Fruit fly (Drosophila melanogaster) whole organism, embryonic: Measurements from ENCODE around the gene CG17224.
A peak's percentile ranks its signal among the peaks of the same experiment; 100 is the strongest.

ENCODE experiments used
- ATbp ChIP-seq: fragments of 200-800 bp; sonication (Bioruptor generic); optimal IDR thresholded peaks from 2 replicates; lab custom pipeline; 2017; ENCODE audit warnings: missing biosample characterization, mild to moderate bottlenecking, missing genetic modification characterization, missing genetic modification reagents
- Asciz ChIP-seq: fragments of 200-800 bp; sonication (Bioruptor generic); optimal IDR thresholded peaks from 2 replicates; lab custom pipeline; 2017; ENCODE audit warnings: missing biosample characterization, mild to moderate bottlenecking, missing genetic modification characterization, missing genetic modification reagents
- CG10274 ChIP-seq: fragments of 200-800 bp; sonication (Bioruptor generic); optimal IDR thresholded peaks from 3 replicates; lab custom pipeline; 2017; ENCODE audit warnings: missing biosample characterization, mild to moderate bottlenecking, missing genetic modification characterization
- CG11085 ChIP-seq: fragments of 200-800 bp; sonication (Bioruptor generic); IDR thresholded peaks from 2 replicates; pipeline ENCODE4 v1.3.6; 2022; ENCODE audit warnings: missing biosample characterization, missing genetic modification characterization
- CG11695 ChIP-seq: fragments of 200-800 bp; sonication (Bioruptor generic); IDR thresholded peaks from 3 replicates; pipeline ENCODE4 v1.3.6; 2022; ENCODE audit warnings: missing biosample characterization, missing genetic modification characterization
- CG12155 ChIP-seq: fragments of 200-800 bp; sonication (Bioruptor generic); optimal IDR thresholded peaks from 3 replicates; lab custom pipeline; 2016; ENCODE audit warnings: missing biosample characterization, missing genetic modification characterization
- CG13424 ChIP-seq: fragments of 200-800 bp; sonication (Bioruptor generic); optimal IDR thresholded peaks from 2 replicates; lab custom pipeline; 2019; ENCODE audit warnings: missing biosample characterization, mild to moderate bottlenecking, missing genetic modification characterization, moderate library complexity
- CG14050 ChIP-seq: fragments of 200-800 bp; sonication (Bioruptor generic); IDR thresholded peaks from 3 replicates; pipeline ENCODE4 v1.3.6; 2022; ENCODE audit warnings: missing biosample characterization, missing genetic modification characterization
- CG15514 ChIP-seq: fragments of 200-800 bp; sonication (Bioruptor generic); optimal IDR thresholded peaks from 3 replicates; lab custom pipeline; 2017; ENCODE audit warnings: missing biosample characterization, missing genetic modification characterization, mild to moderate bottlenecking, moderate library complexity, missing genetic modification reagents
- CG15696 ChIP-seq: fragments of 200-800 bp; sonication (Bioruptor generic); optimal IDR thresholded peaks from 2 replicates; lab custom pipeline; 2019; ENCODE audit warnings: missing biosample characterization, mild to moderate bottlenecking, missing genetic modification characterization, moderate library complexity
- CG17328 ChIP-seq: fragments of 200-800 bp; sonication (Bioruptor generic); IDR thresholded peaks from 2 replicates; pipeline ENCODE4 v1.3.6; 2022; ENCODE audit warnings: missing biosample characterization, missing genetic modification characterization
- CG2116 ChIP-seq: fragments of 200-800 bp; sonication (Bioruptor generic); optimal IDR thresholded peaks from 3 replicates; lab custom pipeline; 2018; ENCODE audit warnings: missing biosample characterization, mild to moderate bottlenecking, missing genetic modification characterization
- CG31365 ChIP-seq: fragments of 200-800 bp; sonication (Bioruptor generic); optimal IDR thresholded peaks from 2 replicates; lab custom pipeline; 2018; ENCODE audit warnings: missing biosample characterization, mild to moderate bottlenecking, missing genetic modification characterization
- CG4282 ChIP-seq: fragments of 200-800 bp; sonication (Bioruptor generic); optimal IDR thresholded peaks from 2 replicates; lab custom pipeline; 2016; ENCODE audit warnings: missing biosample characterization, missing genetic modification characterization
- CG4617 ChIP-seq: fragments of 200-800 bp; sonication (Bioruptor generic); optimal IDR thresholded peaks from 3 replicates; lab custom pipeline; 2016; ENCODE audit warnings: missing biosample characterization, missing genetic modification characterization, borderline replicate concordance
- CG4854 ChIP-seq: fragments of 200-800 bp; sonication (Bioruptor generic); optimal IDR thresholded peaks from 2 replicates; lab custom pipeline; 2016; ENCODE audit warnings: missing biosample characterization, missing genetic modification characterization, inconsistent platforms
- CG6689 ChIP-seq: fragments of 200-800 bp; sonication (Bioruptor generic); IDR thresholded peaks from 2 replicates; pipeline ENCODE4 v1.3.6; 2022; ENCODE audit warnings: missing biosample characterization, missing genetic modification characterization
- CG7786 ChIP-seq: fragments of 200-800 bp; sonication (Bioruptor generic); optimal IDR thresholded peaks from 2 replicates; lab custom pipeline; 2016; ENCODE audit warnings: missing biosample characterization, missing genetic modification characterization
- CG8359 ChIP-seq: fragments of 200-800 bp; sonication (Bioruptor generic); optimal IDR thresholded peaks from 2 replicates; lab custom pipeline; 2017; ENCODE audit warnings: missing biosample characterization, mild to moderate bottlenecking, missing genetic modification characterization, borderline replicate concordance
- CG9609 ChIP-seq: fragments of 200-800 bp; sonication (Bioruptor generic); optimal IDR thresholded peaks from 3 replicates; lab custom pipeline; 2016; ENCODE audit warnings: missing biosample characterization, missing genetic modification characterization
- Deaf1 ChIP-seq: fragments of 200-800 bp; optimal IDR thresholded peaks from 3 replicates; lab custom pipeline; 2019; ENCODE audit warnings: missing biosample characterization, mild to moderate bottlenecking, missing genetic modification characterization, moderate library complexity
- E2f2 ChIP-seq: fragments of 200-800 bp; sonication (Bioruptor generic); IDR thresholded peaks from 2 replicates; pipeline ENCODE4 v1.3.6; 2022; ENCODE audit warnings: missing biosample characterization, missing genetic modification characterization
- Fer2 ChIP-seq: fragments of 200-800 bp; sonication (Bioruptor generic); optimal IDR thresholded peaks from 2 replicates; lab custom pipeline; 2018; ENCODE audit warnings: missing biosample characterization, mild to moderate bottlenecking, missing genetic modification characterization, moderate library complexity
- HLH54F ChIP-seq: fragments of 200-800 bp; sonication (Bioruptor generic); optimal IDR thresholded peaks from 3 replicates; lab custom pipeline; 2016; ENCODE audit warnings: missing biosample characterization, missing genetic modification characterization
- Hr78 ChIP-seq, 2 experiments: fragments of 200-800 bp in 1 of 2; fragments of >200 bp in 1 of 2; sonication (Bioruptor generic) in 1 of 2; optimal IDR thresholded peaks; 2 replicates each; lab custom pipeline; 2017 to 2019; ENCODE audit warnings: missing biosample characterization in 2 of 2, missing genetic modification characterization in 2 of 2, mild to moderate bottlenecking in 1 of 2, moderate library complexity in 1 of 2
- Lpt ChIP-seq: fragments of >200 bp; optimal IDR thresholded peaks from 2 replicates; lab custom pipeline; 2018; ENCODE audit warnings: missing biosample characterization, missing genetic modification characterization
- Med ChIP-seq: fragments of 200-800 bp; sonication (Bioruptor generic); peaks from one replicate; lab custom pipeline; 2016; ENCODE audit warnings: missing biosample characterization, missing genetic modification characterization, mild to moderate bottlenecking, inconsistent platforms, moderate library complexity
- Mes4 ChIP-seq: fragments of 200-800 bp; sonication (Bioruptor generic); optimal IDR thresholded peaks from 2 replicates; lab custom pipeline; 2016; ENCODE audit warnings: missing biosample characterization, missing genetic modification characterization
- NfI ChIP-seq: fragments of 200-800 bp; sonication (Bioruptor generic); optimal IDR thresholded peaks from 3 replicates; lab custom pipeline; 2018; ENCODE audit warnings: missing biosample characterization, mild to moderate bottlenecking, missing genetic modification characterization, moderate library complexity
- Sin3A ChIP-seq: fragments of >200 bp; optimal IDR thresholded peaks from 2 replicates; lab custom pipeline; 2018
- Sry-β ChIP-seq: fragments of 200-800 bp; sonication (Bioruptor generic); optimal IDR thresholded peaks from 2 replicates; lab custom pipeline; 2018; ENCODE audit warnings: missing biosample characterization, mild to moderate bottlenecking, missing genetic modification characterization, moderate library complexity
- Sry-δ ChIP-seq: fragments of 200-800 bp; sonication (Bioruptor generic); optimal IDR thresholded peaks from 2 replicates; lab custom pipeline; 2016; ENCODE audit warnings: missing biosample characterization, missing genetic modification characterization
- YL-1 ChIP-seq: fragments of 200-800 bp; sonication (Bioruptor generic); optimal IDR thresholded peaks from 3 replicates; lab custom pipeline; 2017; ENCODE audit warnings: missing biosample characterization, mild to moderate bottlenecking, missing genetic modification characterization
- abd-A ChIP-seq: fragments of 200-800 bp; sonication (Bioruptor generic); optimal IDR thresholded peaks from 3 replicates; lab custom pipeline; 2019; ENCODE audit warnings: missing biosample characterization, mild to moderate bottlenecking, missing genetic modification characterization, moderate library complexity
- ara ChIP-seq: fragments of 200-800 bp; sonication (Bioruptor generic); IDR thresholded peaks from 2 replicates; pipeline ENCODE4 v1.3.6; 2022; ENCODE audit warnings: missing biosample characterization, missing genetic modification characterization
- ato ChIP-seq: fragments of 200-800 bp; sonication (Bioruptor generic); IDR thresholded peaks from 2 replicates; pipeline ENCODE4 v1.3.6; 2022; ENCODE audit warnings: missing biosample characterization, missing genetic modification characterization; ENCODE audit not compliant: partially characterized antibody
- dan ChIP-seq: fragments of 200-800 bp; sonication (Bioruptor generic); IDR thresholded peaks from 2 replicates; pipeline ENCODE4 v1.3.6; 2022; ENCODE audit warnings: missing biosample characterization, missing genetic modification characterization
- en ChIP-seq: fragments of 200-800 bp; sonication (Bioruptor generic); optimal IDR thresholded peaks from 2 replicates; lab custom pipeline; 2016; ENCODE audit warnings: missing biosample characterization, missing genetic modification characterization
- gcm ChIP-seq: fragments of 200-800 bp; sonication (Bioruptor generic); optimal IDR thresholded peaks from 2 replicates; lab custom pipeline; 2019; ENCODE audit warnings: missing biosample characterization, mild to moderate bottlenecking, missing genetic modification characterization, moderate library complexity
- gfzf ChIP-seq: fragments of 200-800 bp; sonication (Bioruptor generic); optimal IDR thresholded peaks from 2 replicates; lab custom pipeline; 2016; ENCODE audit warnings: missing biosample characterization, mild to moderate bottlenecking, missing genetic modification characterization, moderate library complexity
- gt ChIP-seq: fragments of 200-800 bp; sonication (Bioruptor generic); IDR thresholded peaks from 2 replicates; pipeline ENCODE4 v1.3.6; 2022; ENCODE audit warnings: missing biosample characterization, missing genetic modification characterization
- nmo ChIP-seq: fragments of 200-800 bp; sonication (Bioruptor generic); optimal IDR thresholded peaks from 2 replicates; lab custom pipeline; 2018; ENCODE audit warnings: missing biosample characterization, mild to moderate bottlenecking, missing genetic modification characterization, moderate library complexity
- phol ChIP-seq: fragments of 200-800 bp; sonication (Bioruptor generic); optimal IDR thresholded peaks from 3 replicates; lab custom pipeline; 2018; ENCODE audit warnings: missing biosample characterization, mild to moderate bottlenecking, missing genetic modification characterization, moderate library complexity
- pita ChIP-seq: fragments of 200-800 bp; sonication (Bioruptor generic); optimal IDR thresholded peaks from 2 replicates; lab custom pipeline; 2017; ENCODE audit warnings: missing biosample characterization, mild to moderate bottlenecking, missing genetic modification characterization
- ranshi ChIP-seq: fragments of 200-800 bp; sonication (Bioruptor generic); IDR thresholded peaks from 2 replicates; pipeline ENCODE4 v1.3.6; 2022; ENCODE audit warnings: missing biosample characterization, missing genetic modification characterization
- schlank ChIP-seq: fragments of 200-800 bp; sonication (Bioruptor generic); optimal IDR thresholded peaks from 2 replicates; lab custom pipeline; 2018; ENCODE audit warnings: missing biosample characterization, mild to moderate bottlenecking, missing genetic modification characterization
- ssp ChIP-seq: fragments of 200-800 bp; sonication (Bioruptor generic); IDR thresholded peaks from 2 replicates; pipeline ENCODE4 v1.3.6; 2022; ENCODE audit warnings: missing biosample characterization, missing genetic modification characterization
- sug ChIP-seq: fragments of 200-800 bp; optimal IDR thresholded peaks from 2 replicates; lab custom pipeline; 2019; ENCODE audit warnings: missing biosample characterization, mild to moderate bottlenecking, missing genetic modification characterization, moderate library complexity
- toy ChIP-seq: fragments of 200-800 bp; sonication (Bioruptor generic); IDR thresholded peaks from 2 replicates; pipeline ENCODE4 v1.3.6; 2022; ENCODE audit warnings: missing biosample characterization, missing genetic modification characterization
- unc-4 ChIP-seq: fragments of 200-800 bp; sonication (Bioruptor generic); IDR thresholded peaks from 2 replicates; pipeline ENCODE4 v1.3.6; 2022; ENCODE audit warnings: missing biosample characterization, missing genetic modification characterization; ENCODE audit not compliant: partially characterized antibody
- usp ChIP-seq: fragments of >200 bp; optimal IDR thresholded peaks from 2 replicates; lab custom pipeline; 2017; ENCODE audit warnings: missing biosample characterization, missing genetic modification characterization

The CG17224 gene

DNA sequence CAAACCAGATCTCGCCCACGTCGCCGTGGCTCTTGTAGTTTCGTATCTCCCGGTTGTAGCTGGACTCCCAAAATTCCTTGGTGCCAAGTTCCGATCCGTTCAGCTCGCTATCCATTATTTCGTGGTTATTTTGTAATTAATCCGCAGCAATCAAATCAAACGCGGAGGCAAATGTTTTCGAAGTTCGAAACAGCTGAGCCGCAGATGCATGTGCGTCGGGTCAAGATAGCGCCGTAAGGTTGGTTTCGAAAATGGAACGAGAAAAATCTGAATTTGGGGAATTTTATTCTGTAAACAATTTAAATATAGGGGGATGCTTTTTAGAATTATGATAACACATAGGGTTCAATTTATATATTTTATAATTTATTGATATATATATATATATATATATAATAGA lies 39.0 kb downstream of the CG17224 start, which contains the start of gene CG9643 (continued):
- TF ChIP-seq Fer2 (no peak), sug (peak; percentile 17), Mes4 (GFP tag; lab: Kevin White, UChicago) (no peak), gt (GFP tag; lab: Robert Waterston, UW) (no peak), CG11695 (GFP tag; lab: Robert Waterston, UW) (no peak), dan (GFP tag; lab: Robert Waterston, UW) (no peak), ato (GFP tag; lab: Robert Waterston, UW) (no peak), nmo (no peak), Med (GFP tag; lab: Kevin White, UChicago) (peak; percentile 20), pita (no peak), ssp (no peak), ranshi (no peak), CG2116 (peak; percentile 49), CG4854 (GFP tag; lab: Kevin White, UChicago) (no peak), YL-1 (GFP tag; lab: Kevin White, UChicago) (peak; percentile 80), CG15514 (GFP tag; lab: Kevin White, UChicago) (peak; percentile 68), Lpt (GFP tag; lab: Kevin White, UChicago) (no peak), schlank (tag; lab: Kevin White, UChicago) (no peak), E2f2 (GFP tag; lab: Robert Waterston, UW) (peak; percentile 73), CG14050 (GFP tag; lab: Robert Waterston, UW) (no peak), phol (tag; lab: Kevin White, UChicago) (peak; percentile 33), CG12155 (no peak), unc-4 (GFP tag; lab: Robert Waterston, UW) (0 out of 2 replicates have a peak, but pooled peaks have one; percentile 27), Hr78 (GFP tag; optimal IDR thresholded peaks at IDR 0.05; lab: Kevin White, UChicago) (no peak), Sry-δ (peak; percentile 14), Sin3A (lab: Kevin White, UChicago) (peak; percentile 8), CG9609 (GFP tag; lab: Kevin White, UChicago) (no peak), CG4617 (GFP tag; lab: Kevin White, UChicago) (peak; percentile 47)
- TF ChIP-seq, all 482 proteins: peak for 38

dm6 chr2L:2976829-2977228 lies 41.3 kb downstream of the CG17224 start, which contains the start of the genes CG9641 and CG3165:
CG9641 (minus strand) TSS chr2L:2976862.
CG3165 (plus strand) TSS chr2L:2977122.
- TF ChIP-seq NfI (GFP tag; lab: Kevin White, UChicago) (peak; percentile 87), CG17328 (GFP tag; lab: Robert Waterston, UW) (peak; percentile 71), Hr78 (GFP tag; optimal IDR thresholded peaks at IDR 0.05; lab: Kevin White, UChicago) (no peak), toy (GFP tag; lab: Robert Waterston, UW) (no peak), HLH54F (peak; percentile 93), dan (GFP tag; lab: Robert Waterston, UW) (peak; percentile 60; the same call in 1 of the 2 replicates), CG31365 (tag; lab: Kevin White, UChicago) (no peak), CG13424 (peak; percentile 86), CG15696 (tag; lab: Kevin White, UChicago) (peak; percentile 85), CG6689 (peak; percentile 88), usp (no peak), Deaf1 (tag; lab: Kevin White, UChicago) (no peak), ATbp (GFP tag; lab: Kevin White, UChicago) (no peak), Asciz (no peak), CG10274 (GFP tag; lab: Kevin White, UChicago) (peak; percentile 17), ara (GFP tag; lab: Robert Waterston, UW) (peak; percentile 76), en (GFP tag; lab: Kevin White, UChicago) (peak; percentile 59), gcm (GFP tag; lab: Kevin White, UChicago) (no peak), CG11085 (GFP tag; lab: Robert Waterston, UW) (peak; percentile 51), CG8359 (GFP tag; lab: Kevin White, UChicago) (peak; percentile 51), abd-A (tag; lab: Kevin White, UChicago) (no peak), E2f2 (GFP tag; lab: Robert Waterston, UW) (peak; percentile 73), CG4282 (GFP tag; lab: Kevin White, UChicago) (peak; percentile 82), gfzf (GFP tag; lab: Kevin White, UChicago) (peak; percentile 46), Sry-β (peak; percentile 60), CG7786 (GFP tag; lab: Kevin White, UChicago) (peak; percentile 89)
